Worm (Caenorhabditis elegans) whole organism, late embryonic: ENCODE data around the gene tbc-3.

Source experiments
- T23F11.4 ChIP-seq: fragments of 200-800 bp; sonication (Bioruptor generic); optimal IDR thresholded peaks from 2 replicates; lab custom pipeline; 2018; ENCODE audit warnings: mild to moderate bottlenecking, missing genetic modification characterization, missing compliant biosample characterization
- ahr-1 ChIP-seq: sonication (generic microtip); optimal IDR thresholded peaks from 2 replicates; lab custom pipeline; 2016; ENCODE audit warnings: missing genetic modification characterization, missing compliant biosample characterization
- eyg-1 ChIP-seq: sonication (generic microtip); optimal IDR thresholded peaks from 2 replicates; lab custom pipeline; 2016; ENCODE audit warnings: missing genotype, missing genetic modification characterization, missing compliant biosample characterization
- rnt-1 ChIP-seq: sonication (generic microtip); optimal IDR thresholded peaks from 2 replicates; lab custom pipeline; 2016; ENCODE audit warnings: missing genetic modification characterization, missing compliant biosample characterization

DNA sequence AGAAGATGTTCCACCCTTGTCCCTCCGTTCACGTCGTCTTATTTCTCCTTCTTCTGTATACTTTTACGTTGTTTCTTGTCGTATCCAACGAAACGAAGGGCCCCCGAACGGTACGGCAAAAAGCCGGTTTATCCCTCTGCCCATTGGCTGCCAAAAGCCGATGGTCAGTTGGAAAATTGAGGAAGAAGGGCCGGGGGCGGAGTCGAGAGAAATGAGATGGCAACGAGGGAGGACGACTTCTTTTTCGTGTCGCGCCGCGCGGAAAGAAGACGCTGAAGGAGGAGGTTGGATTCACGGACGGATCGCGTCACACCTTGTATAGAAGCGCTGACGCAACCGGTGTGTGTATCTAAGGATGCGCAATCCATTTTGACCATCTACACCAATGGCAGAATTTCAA, 16.3 kb downstream of the tbc-3 start:
- no peak for TF ChIP-seq eyg-1 (tag; lab: Kevin White, UChicago)
- TF ChIP-seq rnt-1 (tag; lab: Kevin White, UChicago) = no peak
- no peak for TF ChIP-seq ahr-1 (tag; lab: Kevin White, UChicago)
- TF ChIP-seq T23F11.4 = no peak
